Fruit fly (Drosophila melanogaster) whole organism, wandering third instar larva: ENCODE data around the gene Agpat3.

Experiments used
- CG32264 ChIP-seq: fragments of 200-800 bp; sonication (Bioruptor generic); optimal IDR thresholded peaks from 2 replicates; lab custom pipeline; 2016; ENCODE audit warnings: missing biosample characterization, missing genetic modification characterization
- Hnf4 ChIP-seq: fragments of 200-800 bp; sonication (Bioruptor generic); optimal IDR thresholded peaks from 2 replicates; lab custom pipeline; 2016; ENCODE audit warnings: missing biosample characterization, mild to moderate bottlenecking, missing genetic modification characterization
- Myc ChIP-seq: fragments of >200 bp; optimal IDR thresholded peaks from 2 replicates; lab custom pipeline; 2017
- Vsx2 ChIP-seq: fragments of 200-300, 225-300 bp; sonication (Bioruptor generic); optimal IDR thresholded peaks from 2 replicates; lab custom pipeline; 2018; ENCODE audit warnings: missing biosample characterization, missing genetic modification characterization; ENCODE audit not compliant: partially characterized antibody
- foxo ChIP-seq, 2 experiments: fragments of 200-800 bp; sonication (Bioruptor generic); optimal IDR thresholded peaks; 2 replicates in 1 of 2; 3 replicates in 1 of 2; lab custom pipeline; 2016 to 2017; ENCODE audit warnings: missing biosample characterization in 2 of 2, missing genetic modification characterization in 2 of 2
- fru ChIP-seq: fragments of 200-800 bp; sonication (Bioruptor generic); optimal IDR thresholded peaks from 3 replicates; lab custom pipeline; 2016; ENCODE audit warnings: missing biosample characterization, mild to moderate bottlenecking, missing genetic modification characterization
- h ChIP-seq: fragments of 200-800 bp; sonication (Bioruptor generic); optimal IDR thresholded peaks from 3 replicates; lab custom pipeline; 2016; ENCODE audit warnings: missing biosample characterization, mild to moderate bottlenecking, missing genetic modification characterization
- pan ChIP-seq: fragments of >200 bp; optimal IDR thresholded peaks from 2 replicates; lab custom pipeline; 2017

DNA sequence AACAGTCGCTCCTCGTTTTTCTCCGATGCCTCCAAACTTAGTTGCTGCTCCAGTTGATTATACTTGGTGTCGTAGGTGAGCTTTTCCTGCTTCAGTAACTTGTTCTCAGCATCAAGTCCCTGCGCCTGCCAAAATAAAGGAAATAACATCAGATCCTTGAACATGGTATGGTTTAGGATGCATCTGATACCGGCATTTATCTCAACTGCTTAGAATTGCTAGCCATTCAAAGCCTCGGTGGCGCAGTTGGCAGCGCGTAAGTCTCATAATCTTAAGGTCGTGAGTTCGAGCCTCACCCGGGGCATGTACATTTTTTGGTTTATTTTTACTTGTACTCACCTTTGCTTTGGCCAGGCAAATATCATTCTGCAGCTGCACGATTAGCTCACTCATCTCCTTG, 36.1 kb downstream of the Agpat3 start:
- TF ChIP-seq CG32264 (GFP tag; lab: Kevin White, UChicago) = no peak
- no peak for TF ChIP-seq h (GFP tag; lab: Kevin White, UChicago)
- no peak for TF ChIP-seq fru (GFP tag; lab: Kevin White, UChicago)
- TF ChIP-seq Myc (lab: Kevin White, UChicago) = no peak
- no peak for TF ChIP-seq Vsx2 (GFP tag; lab: Kevin White, UChicago)
- TF ChIP-seq pan (lab: Kevin White, UChicago) = no peak
- no peak for TF ChIP-seq Hnf4 (GFP tag; lab: Kevin White, UChicago)
- no peak for TF ChIP-seq foxo (GFP tag; optimal IDR thresholded peaks at IDR 0.05; lab: Kevin White, UChicago)
